Worm (Caenorhabditis elegans): ENCODE measurements around the gene ctf-18.

- TF ChIP-seq elt-3 (tag; optimal IDR thresholded peaks at IDR 0.05) (no peak), nhr-11 (tag; optimal IDR thresholded peaks at IDR 0.05) (no peak), ceh-82 (tag; optimal IDR thresholded peaks at IDR 0.05) (no peak), lin-14 (GFP tag; optimal IDR thresholded peaks at IDR 0.05) (no peak), ztf-4 (tag; optimal IDR thresholded peaks at IDR 0.05) (no peak), ama-1 (optimal IDR thresholded peaks at IDR 0.05) (no peak), elt-2 (tag; optimal IDR thresholded peaks at IDR 0.05) (no peak), lsy-2 (tag; optimal IDR thresholded peaks at IDR 0.05) (no peak), lin-35 (GFP tag; optimal IDR thresholded peaks at IDR 0.05) (no peak), mdl-1 (tag; optimal IDR thresholded peaks at IDR 0.05) (no peak), nhr-237 (tag; optimal IDR thresholded peaks at IDR 0.05) (no peak), Y116A8C.19 (tag; optimal IDR thresholded peaks at IDR 0.05; ENCODE audit: borderline replicate concordance) (no peak)
These were observed 47.9 kb upstream of the ctf-18 start, which contains the start of gene pxf-1 for ce11 chrIV:10174328-10174727.
